Fruit fly (Drosophila melanogaster): ENCODE measurements around the gene CG43078.

The CG43078 gene

DNA sequence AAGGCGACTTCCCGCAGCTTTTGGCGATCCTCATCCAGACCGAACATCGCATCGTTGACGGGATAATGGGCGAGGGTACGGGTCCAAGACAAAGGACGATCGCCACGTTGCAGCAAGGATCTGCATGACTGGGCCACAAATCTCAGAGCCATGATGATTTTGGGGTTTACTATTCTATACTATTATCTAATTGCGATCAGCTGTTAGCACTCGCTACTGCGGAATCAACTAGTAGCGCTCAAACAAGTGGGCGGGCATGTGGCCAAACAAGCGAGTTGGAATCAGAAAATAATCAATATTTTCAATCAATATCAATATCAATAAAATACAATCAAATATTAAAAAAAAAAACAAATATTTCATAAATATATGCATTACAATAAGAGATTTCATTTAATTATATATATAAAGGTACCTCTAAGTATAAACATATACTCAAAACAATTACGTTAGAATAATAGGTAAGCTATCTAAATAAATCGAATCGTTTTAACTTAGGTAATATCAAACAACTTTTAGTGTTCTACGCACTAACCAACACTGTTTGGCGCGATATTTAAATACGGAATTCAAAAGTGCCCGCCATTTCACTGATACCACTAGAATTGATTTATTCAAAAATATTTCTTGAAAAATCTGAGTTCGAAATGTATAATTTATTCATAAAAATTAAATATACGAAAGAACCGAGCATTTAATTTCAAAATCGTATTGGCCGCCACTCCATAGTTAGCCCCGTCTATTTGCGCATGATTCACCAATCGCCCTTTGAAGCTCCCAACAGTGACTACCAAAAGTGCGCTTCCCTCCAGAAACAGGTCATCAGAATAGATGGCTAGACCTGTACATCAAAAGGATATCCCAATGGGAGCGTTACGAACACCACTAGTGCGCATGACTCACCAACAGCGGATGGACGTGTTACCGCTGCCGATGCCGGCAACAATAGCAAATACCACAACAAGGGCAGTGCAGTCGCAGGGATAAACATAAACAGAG, at the start of gene CG43078, which contains the start of gene CG6638:
Gene CG43078 (plus strand): TSS at position 965 of the 999 bp plus-strand sequence.
Gene CG6638 (minus strand): TSS at position 235 of the 999 bp plus-strand sequence.
- TF ChIP-seq CG8478 (optimal IDR thresholded peaks at IDR 0.05): no peak
- no peak for TF ChIP-seq CTCF (optimal IDR thresholded peaks at IDR 0.05)

DNA sequence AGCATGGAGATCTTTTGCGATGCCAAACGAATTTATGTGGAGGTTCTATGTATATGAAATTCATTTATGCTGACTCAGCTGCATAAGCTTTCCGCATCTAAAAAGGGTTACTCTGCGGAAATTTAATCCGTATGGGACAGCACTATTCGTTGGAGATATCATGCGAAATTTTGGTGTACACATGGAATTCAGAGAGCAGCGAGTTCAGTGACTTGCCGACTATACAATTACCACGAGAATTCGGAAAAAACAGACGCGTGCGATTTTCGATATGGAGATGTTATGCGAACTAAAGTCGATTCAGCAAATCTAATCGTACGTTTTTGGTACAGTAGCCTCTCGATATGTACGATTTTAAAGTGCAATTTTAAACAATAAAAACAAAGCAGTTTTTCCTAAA, 48.8 kb upstream of the CG43078 start:
- TF ChIP-seq CTCF (optimal IDR thresholded peaks at IDR 0.05) (no peak), CG8478 (optimal IDR thresholded peaks at IDR 0.05) (no peak)

DNA sequence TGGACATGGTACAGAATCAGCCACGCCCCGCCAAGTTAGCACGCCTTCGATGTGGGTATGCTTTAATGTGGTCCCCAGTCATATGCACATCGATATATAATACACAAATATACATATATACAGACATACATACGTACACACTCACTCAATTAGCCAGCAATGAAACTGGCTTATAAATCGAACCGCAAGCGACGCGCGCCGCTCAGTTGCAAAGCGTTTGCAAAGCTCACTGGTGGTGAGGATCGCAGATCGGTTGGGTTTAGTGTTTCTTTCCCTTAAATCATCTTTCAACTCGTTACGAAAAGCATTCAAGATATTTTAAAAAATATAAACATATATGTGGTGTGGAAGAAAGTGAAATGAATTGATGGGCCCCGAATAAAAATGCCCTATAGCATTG, 48.1 kb upstream of the CG43078 start:
- TF ChIP-seq CTCF (optimal IDR thresholded peaks at IDR 0.05) (no peak), CG8478 (optimal IDR thresholded peaks at IDR 0.05) (no peak)

dm6 chr3L:8529701-8530100, 46.9 kb upstream of the CG43078 start:
- no peak for TF ChIP-seq CG8478 (optimal IDR thresholded peaks at IDR 0.05)
- no peak for TF ChIP-seq CTCF (optimal IDR thresholded peaks at IDR 0.05)

- TF ChIP-seq CG8478 (optimal IDR thresholded peaks at IDR 0.05) (no peak), CTCF (optimal IDR thresholded peaks at IDR 0.05) (no peak)
Observed at dm6 chr3L:8534386-8535306, 42.0 kb upstream of the CG43078 start, which contains the start of gene ergic53. ergic53 (plus strand) TSS chr3L:8534977.

- TF ChIP-seq CG8478 (optimal IDR thresholded peaks at IDR 0.05): no peak
- TF ChIP-seq CTCF (optimal IDR thresholded peaks at IDR 0.05): no peak
Observed at dm6 chr3L:8536387-8536786, 40.2 kb upstream of the CG43078 start.

DNA sequence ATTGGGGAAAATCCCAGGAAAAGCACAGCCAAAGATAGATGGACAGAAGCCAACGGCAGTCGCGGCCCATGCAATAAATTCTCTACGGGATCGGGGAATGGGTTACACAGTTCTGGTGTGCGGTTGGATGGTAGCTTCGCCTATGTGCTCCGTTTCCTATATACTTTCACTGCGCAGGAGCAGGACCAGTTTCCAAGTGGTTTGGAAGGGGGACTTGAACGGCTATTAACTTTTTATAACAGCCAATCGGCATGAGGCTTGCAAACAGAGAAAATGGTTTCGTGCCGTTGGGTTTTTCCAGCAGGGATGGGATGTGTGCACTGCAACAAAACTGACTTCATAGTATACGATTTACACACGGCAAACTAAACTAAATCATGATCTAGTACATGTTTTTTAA, 38.3 kb upstream of the CG43078 start:
- TF ChIP-seq CG8478 (optimal IDR thresholded peaks at IDR 0.05) (no peak), CTCF (optimal IDR thresholded peaks at IDR 0.05) (no peak)

DNA sequence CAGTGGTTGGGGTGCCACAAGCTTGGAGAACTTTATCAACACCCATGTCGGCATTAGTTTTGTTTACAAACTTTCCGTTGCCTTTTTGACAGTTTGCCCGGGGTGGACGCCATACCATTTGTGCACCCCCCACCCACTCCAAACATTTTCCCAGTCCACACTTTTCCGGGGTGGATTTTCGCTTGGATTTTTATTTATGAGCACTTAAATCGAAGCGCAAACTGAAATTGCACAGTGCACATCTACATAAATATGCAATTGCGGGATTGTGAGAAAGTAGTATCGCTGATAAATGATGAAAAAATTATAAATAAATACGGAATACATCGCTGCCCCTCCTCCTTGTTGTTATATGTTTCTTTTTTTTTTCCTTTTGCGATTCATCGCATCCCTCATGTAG, 36.1 kb upstream of the CG43078 start:
- no peak for TF ChIP-seq CTCF (optimal IDR thresholded peaks at IDR 0.05)
- no peak for TF ChIP-seq CG8478 (optimal IDR thresholded peaks at IDR 0.05)

DNA sequence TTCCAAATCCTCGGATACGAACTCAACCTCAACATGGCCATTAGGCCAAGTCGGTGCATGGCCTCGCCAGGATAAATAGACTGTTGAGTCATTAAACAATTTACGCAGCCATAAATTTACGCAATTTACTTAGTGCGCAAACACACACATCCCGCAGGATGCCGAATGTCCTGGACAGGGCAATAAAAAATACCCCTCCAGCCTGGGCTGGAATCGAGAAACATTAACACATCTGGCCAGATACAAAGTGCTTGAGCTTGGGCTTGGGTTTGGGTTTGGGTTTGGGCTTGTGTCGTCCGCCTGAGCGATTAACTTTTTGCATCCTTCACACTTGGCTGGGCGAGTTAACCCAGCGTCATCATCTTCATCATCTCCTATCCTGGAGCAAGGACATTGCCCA, 34.9 kb upstream of the CG43078 start:
- no peak for TF ChIP-seq CTCF (optimal IDR thresholded peaks at IDR 0.05)
- no peak for TF ChIP-seq CG8478 (optimal IDR thresholded peaks at IDR 0.05)

DNA sequence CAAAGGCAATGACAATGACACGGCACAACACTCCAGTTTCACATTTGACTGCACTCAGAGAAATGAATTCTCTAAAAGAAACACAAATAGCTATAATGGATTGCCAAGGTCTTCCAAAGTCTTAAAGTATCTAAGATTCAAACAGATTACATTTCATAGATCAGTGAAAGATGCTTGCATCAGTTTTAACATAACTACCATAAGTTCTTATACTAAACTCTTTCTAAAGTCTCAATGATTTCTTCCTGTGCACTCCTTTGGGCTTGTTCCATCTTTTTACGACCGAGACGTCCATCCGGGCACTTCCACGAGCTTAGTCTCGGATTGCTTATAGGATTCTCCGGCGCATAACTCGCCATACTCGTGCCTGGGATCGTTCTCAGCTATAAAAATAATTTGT, 34.4 kb upstream of the CG43078 start:
- TF ChIP-seq CTCF (optimal IDR thresholded peaks at IDR 0.05) (no peak), CG8478 (optimal IDR thresholded peaks at IDR 0.05) (no peak)

- TF ChIP-seq CG8478 (optimal IDR thresholded peaks at IDR 0.05): no peak
- no peak for TF ChIP-seq CTCF (optimal IDR thresholded peaks at IDR 0.05)
Observed at dm6 chr3L:8543866-8544265, 32.7 kb upstream of the CG43078 start.

DNA sequence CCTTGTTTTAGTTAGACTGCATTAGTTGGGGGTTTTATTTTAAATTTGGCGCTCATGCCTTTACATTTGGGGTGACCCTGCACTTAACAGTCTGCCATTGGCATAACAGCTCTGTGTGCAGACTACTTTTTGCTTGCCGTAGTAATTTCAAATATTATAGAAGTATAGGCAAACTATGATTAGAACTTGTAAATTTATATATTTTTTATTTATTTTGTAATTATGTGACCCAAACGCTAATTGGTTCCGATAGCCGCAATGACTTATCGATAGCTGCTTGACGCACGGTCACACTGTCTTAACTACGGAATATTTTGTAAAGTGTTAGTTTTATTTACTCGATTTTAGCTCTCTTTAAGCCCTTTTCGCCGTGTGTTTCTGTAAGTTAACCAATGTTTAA, 31.9 kb upstream of the CG43078 start, which contains the start of gene rhea:
Gene rhea (plus strand): TSS at position 292 of the 400 bp plus-strand sequence.
- TF ChIP-seq CG8478 (optimal IDR thresholded peaks at IDR 0.05): no peak
- TF ChIP-seq CTCF (optimal IDR thresholded peaks at IDR 0.05): no peak

DNA sequence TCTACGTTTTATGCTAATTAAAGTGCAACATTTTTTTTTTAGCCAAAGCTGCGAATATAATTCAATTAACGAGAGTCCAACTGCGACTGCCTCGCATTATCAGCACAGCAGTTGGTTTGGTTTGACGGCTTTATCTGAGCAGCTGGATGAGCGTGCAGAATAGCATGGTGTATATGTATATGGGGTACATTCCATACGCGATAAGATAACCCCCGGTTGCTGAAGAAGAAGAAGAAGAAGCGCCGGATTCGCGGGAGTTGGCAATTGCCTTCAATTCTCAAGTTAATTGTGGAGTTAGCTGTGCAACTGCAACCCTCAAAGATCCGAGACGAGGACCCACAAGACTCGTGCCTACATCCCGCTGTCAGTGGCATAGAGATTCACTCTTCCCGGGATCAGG, 31.1 kb upstream of the CG43078 start:
- TF ChIP-seq CG8478 (optimal IDR thresholded peaks at IDR 0.05): no peak

dm6 chr3L:8546355-8546771, 30.2 kb upstream of the CG43078 start:
- TF ChIP-seq CTCF (optimal IDR thresholded peaks at IDR 0.05): no peak
- TF ChIP-seq CG8478 (optimal IDR thresholded peaks at IDR 0.05): no peak

dm6 chr3L:8547104-8547523, 29.5 kb upstream of the CG43078 start:
- TF ChIP-seq CG8478 (optimal IDR thresholded peaks at IDR 0.05) (no peak), CTCF (optimal IDR thresholded peaks at IDR 0.05) (no peak)

All from S2 (cell line).